Fruit fly (Drosophila melanogaster) whole organism, pupa: Measurements from ENCODE around the gene Ir7b.

Source experiments
- CG12605 ChIP-seq: fragments of 200-800 bp; sonication (Bioruptor generic); IDR thresholded peaks from 2 replicates; pipeline ENCODE4 v1.3.6; 2022; ENCODE audit warnings: missing biosample characterization, missing genetic modification characterization
- CG13204 ChIP-seq: fragments of 200-800 bp; sonication (Bioruptor generic); optimal IDR thresholded peaks from 2 replicates; lab custom pipeline; 2018; ENCODE audit warnings: missing biosample characterization, mild to moderate bottlenecking, missing genetic modification characterization, moderate library complexity
- CG32121 ChIP-seq: fragments of 200-800 bp; sonication (Bioruptor generic); IDR thresholded peaks from 2 replicates; pipeline ENCODE4 v1.3.6; 2022; ENCODE audit warnings: missing biosample characterization, missing genetic modification characterization
- CG8301 ChIP-seq: fragments of 200-800 bp; sonication (Bioruptor generic); optimal IDR thresholded peaks from 2 replicates; lab custom pipeline; 2018; ENCODE audit warnings: missing biosample characterization, mild to moderate bottlenecking, missing genetic modification characterization
- Pif1A ChIP-seq: fragments of 200-800 bp; sonication (Bioruptor generic); optimal IDR thresholded peaks from 3 replicates; lab custom pipeline; 2016; ENCODE audit warnings: missing biosample characterization, missing genetic modification characterization
- fd96Ca ChIP-seq: fragments of 200-800 bp; sonication (Bioruptor generic); IDR thresholded peaks from 3 replicates; pipeline ENCODE4 v1.3.6; 2022; ENCODE audit warnings: missing biosample characterization, missing genetic modification characterization

DNA sequence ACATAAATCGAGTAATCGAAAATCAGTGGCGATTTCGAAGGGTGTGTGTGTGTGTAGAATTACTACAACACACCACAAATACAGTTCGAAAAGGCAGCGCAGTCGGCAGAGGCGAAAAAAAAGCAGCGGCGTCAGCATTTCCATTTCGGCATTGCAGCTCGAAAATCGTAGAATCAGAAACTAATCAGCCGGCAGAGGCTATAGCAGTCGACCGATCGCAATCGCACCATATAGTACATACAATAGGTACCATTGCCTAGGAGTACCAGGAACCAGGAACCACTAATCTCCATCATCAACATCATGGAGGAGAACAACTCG is 42.3 kb upstream of the Ir7b start:
- TF ChIP-seq fd96Ca (GFP tag; lab: Robert Waterston, UW), result no peak
- no peak for TF ChIP-seq Pif1A
- TF ChIP-seq CG32121 (GFP tag; lab: Robert Waterston, UW), result no peak
- TF ChIP-seq CG12605 (GFP tag; lab: Robert Waterston, UW), result no peak
- no peak for TF ChIP-seq CG8301 (tag; lab: Kevin White, UChicago)
- TF ChIP-seq CG13204 (GFP tag; lab: Kevin White, UChicago), result no peak
